Fruit fly (Drosophila melanogaster): ENCODE results near the gene CG2310.

The CG2310 gene

DNA sequence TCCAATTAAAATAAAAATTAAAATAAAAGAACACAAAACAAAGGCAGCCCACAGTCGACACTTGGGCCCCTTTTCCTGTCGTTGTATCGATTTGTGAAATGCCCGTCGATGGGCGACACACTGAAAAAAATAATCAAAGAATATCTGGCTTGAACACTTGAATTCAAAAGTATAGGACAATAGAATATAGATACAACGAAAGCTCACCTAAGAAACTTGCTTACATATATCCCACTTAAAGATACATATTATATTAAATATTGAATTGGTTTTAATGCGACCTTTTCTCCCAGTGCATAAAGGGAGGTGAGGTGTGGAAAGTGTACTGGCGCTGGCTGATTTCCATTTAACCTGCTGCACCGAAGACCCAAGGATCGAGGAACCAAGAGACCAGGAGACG, 28.8 kb upstream of the CG2310 start (continued):
- no peak for TF ChIP-seq Doc2 (GFP tag; IDR thresholded peaks at IDR 0.05)
- no peak for TF ChIP-seq CG1832 (GFP tag; optimal IDR thresholded peaks at IDR 0.05)
- no peak for TF ChIP-seq CTCF (GFP tag; optimal IDR thresholded peaks at IDR 0.05)
- TF ChIP-seq knrl (GFP tag; IDR thresholded peaks at IDR 0.05; ENCODE audit: partially characterized antibody), result no peak
- no peak for TF ChIP-seq CG14441 (GFP tag; IDR thresholded peaks at IDR 0.05)
- TF ChIP-seq CG30431 (GFP tag; optimal IDR thresholded peaks at IDR 0.05), result peak; percentile 30
- no peak for TF ChIP-seq CG11696 (GFP tag; IDR thresholded peaks at IDR 0.05)
- TF ChIP-seq bigmax (GFP tag; optimal IDR thresholded peaks at IDR 0.05), result no peak
- TF ChIP-seq luna (GFP tag; optimal IDR thresholded peaks at IDR 0.05), result no peak
- no peak for TF ChIP-seq toy (GFP tag; IDR thresholded peaks at IDR 0.05)
- TF ChIP-seq Atf3 (GFP tag; optimal IDR thresholded peaks at IDR 0.05), result no peak
- no peak for TF ChIP-seq HLH54F (GFP tag; optimal IDR thresholded peaks at IDR 0.05)
- TF ChIP-seq CG11504 (tag; optimal IDR thresholded peaks at IDR 0.05), result peak; percentile 64
- TF ChIP-seq CG5953 (GFP tag; IDR thresholded peaks at IDR 0.05), result 0 out of 2 replicates have a peak, but pooled peaks have one; percentile 11
- TF ChIP-seq CG15601 (tag; optimal IDR thresholded peaks at IDR 0.05), result peak; percentile 38
- TF ChIP-seq tio (GFP tag; optimal IDR thresholded peaks at IDR 0.05), result peak; percentile 21
- TF ChIP-seq az2 (GFP tag; optimal IDR thresholded peaks at IDR 0.05), result peak; percentile 48
- no peak for TF ChIP-seq caup (GFP tag; optimal IDR thresholded peaks at IDR 0.05; ENCODE audit: severe bottlenecking)
- no peak for TF ChIP-seq ftz-f1 (GFP tag; optimal IDR thresholded peaks at IDR 0.05)
- TF ChIP-seq nerfin-2 (GFP tag; IDR thresholded peaks at IDR 0.05; ENCODE audit: partially characterized antibody), result no peak
- TF ChIP-seq CG10267 (tag; optimal IDR thresholded peaks at IDR 0.05), result peak; percentile 75
- TF ChIP-seq stwl (tag; optimal IDR thresholded peaks at IDR 0.05), result no peak
- TF ChIP-seq CG17802 (tag; optimal IDR thresholded peaks at IDR 0.05), result peak; percentile 33
- no peak for TF ChIP-seq fd64A (GFP tag; optimal IDR thresholded peaks at IDR 0.05)
- TF ChIP-seq sqz (GFP tag; optimal IDR thresholded peaks at IDR 0.05), result no peak
- no peak for TF ChIP-seq CG16863 (GFP tag; optimal IDR thresholded peaks at IDR 0.05)
- TF ChIP-seq amos (GFP tag; IDR thresholded peaks at IDR 0.05; ENCODE audit: partially characterized antibody), result no peak
- peak; percentile 17; the same call in 1 of the 2 replicates for TF ChIP-seq sim (GFP tag; IDR thresholded peaks at IDR 0.05)
- no peak for TF ChIP-seq Dbx (GFP tag; IDR thresholded peaks at IDR 0.05)
- TF ChIP-seq trem (tag; optimal IDR thresholded peaks at IDR 0.05), result peak; percentile 83
- TF ChIP-seq CG2129 (GFP tag; IDR thresholded peaks at IDR 0.05; ENCODE audit: partially characterized antibody), result no peak
- TF ChIP-seq HLHmδ (GFP tag; optimal IDR thresholded peaks at IDR 0.05), result no peak
- TF ChIP-seq CG31224 (GFP tag; IDR thresholded peaks at IDR 0.05), result no peak
- TF ChIP-seq jing (GFP tag; optimal IDR thresholded peaks at IDR 0.05), result peak; percentile 34
- TF ChIP-seq CG2712 (tag; optimal IDR thresholded peaks at IDR 0.05), result peak; percentile 83
- TF ChIP-seq CG1529 (GFP tag; optimal IDR thresholded peaks at IDR 0.05), result peak; percentile 1
- peak; percentile 22; the same call in 1 of the 2 replicates for TF ChIP-seq Rx (GFP tag; IDR thresholded peaks at IDR 0.05)
- no peak for TF ChIP-seq CG8089 (GFP tag; optimal IDR thresholded peaks at IDR 0.05)
- no peak for TF ChIP-seq z (GFP tag; IDR thresholded peaks at IDR 0.05)
- TF ChIP-seq CG33213 (GFP tag; optimal IDR thresholded peaks at IDR 0.05), result no peak
- TF ChIP-seq wek (GFP tag; optimal IDR thresholded peaks at IDR 0.05), result no peak
- TF ChIP-seq CG6854 (GFP tag; optimal IDR thresholded peaks at IDR 0.05), result no peak
- TF ChIP-seq CG7372 (GFP tag; IDR thresholded peaks at IDR 0.05), result no peak
- TF ChIP-seq CG12299 (tag; optimal IDR thresholded peaks at IDR 0.05), result no peak
- TF ChIP-seq eyg (GFP tag; optimal IDR thresholded peaks at IDR 0.05), result no peak
- TF ChIP-seq Hr51 (GFP tag; optimal IDR thresholded peaks at IDR 0.05), result peak in 1 of 2 experiments; percentile 6
- TF ChIP-seq chm (GFP tag; IDR thresholded peaks at IDR 0.05), result peak; percentile 64; the same call in 1 of the 2 replicates
- TF ChIP-seq psq (GFP tag; optimal IDR thresholded peaks at IDR 0.05), result no peak
- no peak for TF ChIP-seq Myb (GFP tag; optimal IDR thresholded peaks at IDR 0.05)
- TF ChIP-seq GATAe (GFP tag; conservative IDR thresholded peaks at IDR 0.05), result no peak
- TF ChIP-seq ac (GFP tag; optimal IDR thresholded peaks at IDR 0.05), result peak; percentile 37
- TF ChIP-seq pzg (GFP tag; optimal IDR thresholded peaks at IDR 0.05), result no peak
